Worm (Caenorhabditis elegans) whole organism, midembryonic: ENCODE measurements around the gene sid-2.

Experiments used
- med-1 ChIP-seq: sonication (generic microtip); optimal IDR thresholded peaks from 2 replicates; lab custom pipeline; 2017; ENCODE audit warnings: missing genetic modification characterization, mild to moderate bottlenecking, missing compliant biosample characterization, antibody characterized with exemption, missing genetic modification reagents; ENCODE audit not compliant: insufficient read depth
- ztf-29 ChIP-seq: fragments of 200-800 bp; sonication (Bioruptor generic); IDR thresholded peaks from 2 replicates; pipeline ENCODE4 v1.3.6; 2022; ENCODE audit warnings: missing genetic modification reagents, missing genetic modification characterization, missing compliant biosample characterization

DNA sequence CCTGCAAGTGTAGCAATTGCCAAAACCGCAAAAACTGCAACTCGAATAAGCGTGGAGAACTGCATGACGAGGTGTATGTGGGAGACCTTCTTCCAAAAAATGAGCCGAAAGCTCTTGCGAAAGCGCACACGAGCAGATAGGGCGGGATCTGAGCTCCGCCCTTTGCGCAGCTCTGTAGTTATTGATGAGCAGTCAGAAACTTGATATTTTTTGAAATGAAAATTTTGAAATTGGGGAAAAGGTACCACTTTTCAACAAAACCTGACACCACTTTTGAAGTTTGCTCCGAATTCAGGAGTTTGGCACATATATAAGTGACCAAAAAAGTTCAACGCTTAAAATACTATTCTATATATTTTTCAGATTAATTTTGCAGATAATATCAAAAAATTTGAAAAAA lies 11.5 kb upstream of the sid-2 start, which contains the start of gene flp-15:
- TF ChIP-seq ztf-29 (GFP tag; lab: Robert Waterston, UW) (no peak), med-1 (GFP tag; lab: Kevin White, UChicago) (no peak)
